Fruit fly (Drosophila melanogaster) S2 (cell line): Measurements from ENCODE around the gene CG33723.

Source experiments
- CG8478 ChIP-seq: fragments of >200 bp; optimal IDR thresholded peaks from 2 replicates; lab custom pipeline; 2018
- CTCF ChIP-seq, 2 experiments: fragments of >200 bp; optimal IDR thresholded peaks; 2 replicates each; lab custom pipeline; 2018

DNA sequence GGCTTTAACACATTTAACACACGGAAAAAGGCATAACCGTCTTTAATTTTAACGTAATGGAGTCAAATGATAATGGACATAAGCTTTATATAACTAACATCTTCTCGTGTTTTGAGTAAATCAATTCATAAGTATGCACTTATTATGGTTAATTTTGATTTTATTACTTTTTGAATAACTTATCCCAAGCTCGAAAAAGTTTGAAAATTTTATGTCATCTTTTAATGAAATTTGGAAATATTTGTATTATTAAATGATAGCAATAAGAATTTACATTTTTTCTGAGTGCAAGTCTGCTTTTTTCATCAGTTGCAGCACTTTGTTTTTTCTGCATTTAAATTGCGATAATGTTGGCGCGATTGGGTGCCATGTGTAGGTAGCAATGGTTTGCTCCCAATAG lies 7.3 kb upstream of the CG33723 start:
- TF ChIP-seq CG8478 (lab: Kevin White, UChicago) (no peak), CTCF (optimal IDR thresholded peaks at IDR 0.05; lab: Kevin White, UChicago) (no peak)
